Worm (Caenorhabditis elegans) whole organism, L2 larva: Measurements from ENCODE around the gene his-59.

Experiments
- C34F6.9 ChIP-seq: fragments of 150-350 bp; optimal IDR thresholded peaks from 2 replicates; lab custom pipeline; 2014; ENCODE audit warnings: missing biosample characterization, missing genetic modification characterization
- R02D3.7 ChIP-seq: fragments of 150-350 bp; optimal IDR thresholded peaks from 2 replicates; lab custom pipeline; 2014; ENCODE audit warnings: missing biosample characterization, missing genetic modification characterization
- alr-1 ChIP-seq: fragments of 150-350 bp; optimal IDR thresholded peaks from 2 replicates; lab custom pipeline; 2014; ENCODE audit warnings: missing biosample characterization, missing genetic modification characterization
- aly-2 ChIP-seq: fragments of 150-350 bp; optimal IDR thresholded peaks from 2 replicates; lab custom pipeline; 2014; ENCODE audit warnings: missing biosample characterization, missing genetic modification characterization
- ama-1 ChIP-seq: fragments of 150-350 bp; optimal IDR thresholded peaks from 2 replicates; lab custom pipeline; 2018; ENCODE audit warnings: inconsistent platforms
- ceh-16 ChIP-seq: fragments of 150-350 bp; optimal IDR thresholded peaks from 2 replicates; lab custom pipeline; 2014; ENCODE audit warnings: missing biosample characterization, missing genetic modification characterization
- crh-2 ChIP-seq: sonication (generic microtip); optimal IDR thresholded peaks from 2 replicates; lab custom pipeline; 2017; ENCODE audit warnings: missing biosample characterization, missing genetic modification characterization
- elt-3 ChIP-seq: sonication (generic microtip); optimal IDR thresholded peaks from 2 replicates; lab custom pipeline; 2017; ENCODE audit warnings: missing biosample characterization, missing genetic modification characterization
- fos-1 ChIP-seq: fragments of 150-350 bp; optimal IDR thresholded peaks from 2 replicates; lab custom pipeline; 2014; ENCODE audit warnings: missing biosample characterization, missing genetic modification characterization
- lin-11 ChIP-seq: fragments of 150-350 bp; sonication (generic microtip); optimal IDR thresholded peaks from 2 replicates; lab custom pipeline; 2014; ENCODE audit warnings: missing biosample characterization, missing genetic modification characterization, inconsistent platforms, mixed read lengths
- lin-13 ChIP-seq: fragments of 150-350 bp; optimal IDR thresholded peaks from 2 replicates; lab custom pipeline; 2014; ENCODE audit warnings: missing biosample characterization, missing genetic modification reagents, missing genetic modification characterization
- lin-39 ChIP-seq: fragments of 150-350 bp; optimal IDR thresholded peaks from 2 replicates; lab custom pipeline; 2014; ENCODE audit warnings: missing biosample characterization, missing genetic modification reagents, missing genetic modification characterization
- lsy-2 ChIP-seq, 2 experiments: fragments of 150-350 bp in 1 of 2; sonication (generic microtip) in 1 of 2; optimal IDR thresholded peaks; 2 replicates each; lab custom pipeline; 2014 to 2017; ENCODE audit warnings: missing biosample characterization in 2 of 2, missing genetic modification characterization in 2 of 2
- mab-5 ChIP-seq: fragments of 150-350 bp; optimal IDR thresholded peaks from 2 replicates; lab custom pipeline; 2014; ENCODE audit warnings: missing biosample characterization, missing genetic modification characterization
- mbf-1 ChIP-seq: sonication (generic microtip); optimal IDR thresholded peaks from 2 replicates; lab custom pipeline; 2017; ENCODE audit warnings: missing biosample characterization, missing genetic modification characterization
- mdl-1 ChIP-seq, 2 experiments: fragments of 150-350 bp in 1 of 2; sonication (generic microtip) in 1 of 2; optimal IDR thresholded peaks; 2 replicates each; lab custom pipeline; 2017; ENCODE audit warnings: missing biosample characterization in 2 of 2, missing genetic modification characterization in 2 of 2
- nhr-10 ChIP-seq: sonication (generic microtip); optimal IDR thresholded peaks from 2 replicates; lab custom pipeline; 2017; ENCODE audit warnings: missing biosample characterization, missing genetic modification characterization
- nhr-11 ChIP-seq: fragments of 150-350 bp; optimal IDR thresholded peaks from 2 replicates; lab custom pipeline; 2014; ENCODE audit warnings: missing biosample characterization, missing genetic modification characterization
- nhr-12 ChIP-seq: fragments of 150-350 bp; optimal IDR thresholded peaks from 2 replicates; lab custom pipeline; 2014; ENCODE audit warnings: missing biosample characterization, missing genetic modification characterization
- nhr-237 ChIP-seq: fragments of 150-350 bp; optimal IDR thresholded peaks from 2 replicates; lab custom pipeline; 2014; ENCODE audit warnings: missing biosample characterization, missing genetic modification characterization
- nhr-25 ChIP-seq: fragments of 150-350 bp; sonication (generic microtip); optimal IDR thresholded peaks from 3 replicates; lab custom pipeline; 2014; ENCODE audit warnings: missing biosample characterization, missing genetic modification characterization
- nhr-77 ChIP-seq: fragments of 150-350 bp; optimal IDR thresholded peaks from 2 replicates; lab custom pipeline; 2014; ENCODE audit warnings: missing biosample characterization, missing genetic modification characterization
- sem-4 ChIP-seq: fragments of 150-350 bp; optimal IDR thresholded peaks from 2 replicates; lab custom pipeline; 2014; ENCODE audit warnings: missing biosample characterization, missing genetic modification reagents, missing genetic modification characterization
- sma-3 ChIP-seq: sonication (generic microtip); optimal IDR thresholded peaks from 2 replicates; lab custom pipeline; 2016; ENCODE audit warnings: missing genetic modification reagents, missing genetic modification characterization, missing compliant biosample characterization
- sma-9 ChIP-seq, 2 experiments: fragments of 150-350 bp in 1 of 2; sonication (generic microtip) in 1 of 2; optimal IDR thresholded peaks; 2 replicates each; lab custom pipeline; 2014 to 2016; ENCODE audit warnings: missing genetic modification characterization in 2 of 2, mild to moderate bottlenecking in 1 of 2, missing biosample characterization in 1 of 2, missing compliant biosample characterization in 1 of 2, missing genetic modification reagents in 1 of 2, moderate library complexity in 1 of 2
- unc-39 ChIP-seq: fragments of 150-350 bp; optimal IDR thresholded peaks from 2 replicates; lab custom pipeline; 2014; ENCODE audit warnings: missing biosample characterization, missing genetic modification characterization
- unc-62 ChIP-seq: fragments of 150-350 bp; optimal IDR thresholded peaks from 2 replicates; lab custom pipeline; 2014; ENCODE audit warnings: missing biosample characterization, missing genetic modification reagents, missing genetic modification characterization
- ztf-1 ChIP-seq: fragments of 200-800 bp; sonication (Bioruptor generic); conservative IDR thresholded peaks from 2 replicates; pipeline ENCODE4 v1.3.6; 2022; ENCODE audit warnings: missing genetic modification characterization, missing compliant biosample characterization
- ztf-11 ChIP-seq: sonication (generic microtip); optimal IDR thresholded peaks from 2 replicates; lab custom pipeline; 2017; ENCODE audit warnings: missing biosample characterization, missing genetic modification characterization

Gene his-59

ce11 chrIV:7512617-7513233 is 24.7 kb downstream of the his-59 start, which contains the start of the genes plc-4 and R05G6.4 (continued):
- TF ChIP-seq ztf-11 (tag; lab: Kevin White, UChicago) (no peak), nhr-237 (tag; lab: Kevin White, UChicago) (no peak), nhr-12 (tag; lab: Kevin White, UChicago) (no peak), elt-3 (tag; lab: Kevin White, UChicago) (no peak)

ce11 chrIV:7516167-7516566 is 28.1 kb downstream of the his-59 start, which contains the start of the genes R05G6.9 and R05G6.3:
R05G6.9 (minus strand) TSS chrIV:7516267.
R05G6.3 (plus strand) TSS chrIV:7516552.
- TF ChIP-seq aly-2 (tag; lab: Kevin White, UChicago) (no peak), mbf-1 (tag; lab: Kevin White, UChicago) (no peak), nhr-12 (tag; lab: Kevin White, UChicago) (no peak), unc-62 (GFP tag; lab: Kevin White, UChicago) (no peak), nhr-10 (tag; lab: Kevin White, UChicago) (no peak), ceh-16 (no peak), lin-39 (tag; lab: Kevin White, UChicago) (no peak), unc-39 (tag; lab: Kevin White, UChicago) (no peak), ztf-11 (tag; lab: Kevin White, UChicago) (no peak), fos-1 (no peak)

DNA sequence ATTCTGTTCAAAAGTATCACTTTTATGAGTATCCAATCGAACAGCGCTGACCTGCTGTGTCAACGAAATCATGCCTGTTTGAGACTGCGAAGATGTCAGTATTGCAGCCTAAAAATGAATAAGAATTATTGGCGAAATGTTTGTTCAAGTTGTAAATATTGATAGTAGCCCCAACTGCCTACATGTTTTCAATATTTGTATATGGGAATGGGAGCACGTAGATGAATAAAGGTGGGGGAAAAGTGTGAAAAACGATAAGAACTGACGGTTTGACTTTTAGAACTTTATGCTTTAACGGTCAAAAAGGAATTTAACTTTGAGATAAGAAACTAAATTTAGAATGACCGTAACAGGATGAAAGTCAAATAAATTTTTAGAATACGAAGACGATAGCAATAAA is 32.2 kb downstream of the his-59 start:
- TF ChIP-seq sem-4, result no peak
- TF ChIP-seq fos-1, result peak; percentile 58

DNA sequence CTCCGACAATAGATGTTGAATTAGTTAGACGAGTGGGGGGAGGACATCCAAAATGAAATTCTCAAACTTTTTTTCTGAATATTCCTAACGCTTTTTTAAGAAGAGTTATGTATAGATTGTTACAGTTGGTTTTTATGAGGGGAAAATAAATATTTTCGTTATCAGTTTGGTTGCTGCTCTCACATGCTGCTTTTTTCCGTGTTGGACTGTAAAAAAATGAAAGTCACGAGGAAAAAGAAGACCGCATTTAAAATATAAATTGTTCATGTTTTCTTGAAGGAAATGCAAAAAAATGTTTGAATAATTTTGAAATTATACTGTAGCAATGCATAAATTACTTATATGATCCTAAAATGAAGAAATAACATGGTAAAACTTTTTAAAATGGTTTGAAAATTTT is 32.8 kb downstream of the his-59 start:
- TF ChIP-seq nhr-11 (tag; lab: Kevin White, UChicago), result no peak
- TF ChIP-seq sma-9 (GFP tag; optimal IDR thresholded peaks at IDR 0.05; lab: Kevin White, UChicago), result peak; percentile 7
- TF ChIP-seq sma-9 (tag; optimal IDR thresholded peaks at IDR 0.05; lab: Kevin White, UChicago), result no peak
- TF ChIP-seq nhr-77 (tag; lab: Kevin White, UChicago), result no peak
- TF ChIP-seq ztf-1 (GFP tag; lab: Robert Waterston, UW), result no peak
- TF ChIP-seq crh-2 (tag; lab: Kevin White, UChicago), result peak; percentile 6

ce11 chrIV:7521591-7521990 is 33.5 kb downstream of the his-59 start:
- TF ChIP-seq lin-39 (tag; lab: Kevin White, UChicago), result no peak
- TF ChIP-seq unc-62 (GFP tag; lab: Kevin White, UChicago), result no peak
- TF ChIP-seq unc-39 (tag; lab: Kevin White, UChicago), result no peak
- no peak for TF ChIP-seq alr-1 (tag; lab: Kevin White, UChicago)
- no peak for TF ChIP-seq ztf-1 (GFP tag; lab: Robert Waterston, UW)
- TF ChIP-seq sma-3 (GFP tag; lab: Kevin White, UChicago), result no peak
- TF ChIP-seq nhr-25 (tag; lab: Kevin White, UChicago), result no peak
- no peak for TF ChIP-seq R02D3.7
- no peak for TF ChIP-seq mdl-1 (tag; optimal IDR thresholded peaks at IDR 0.05; lab: Kevin White, UChicago)
- TF ChIP-seq nhr-11 (tag; lab: Kevin White, UChicago), result no peak

- TF ChIP-seq R02D3.7 (no peak), unc-39 (tag; lab: Kevin White, UChicago) (no peak), elt-3 (tag; lab: Kevin White, UChicago) (no peak), nhr-77 (tag; lab: Kevin White, UChicago) (no peak), lsy-2 (tag; optimal IDR thresholded peaks at IDR 0.05; lab: Kevin White, UChicago) (no peak), mdl-1 (tag; optimal IDR thresholded peaks at IDR 0.05; lab: Kevin White, UChicago) (no peak), C34F6.9 (tag; lab: Kevin White, UChicago) (no peak), aly-2 (tag; lab: Kevin White, UChicago) (no peak), lin-11 (tag; lab: Kevin White, UChicago) (no peak), lin-13 (no peak), ama-1 (no peak), nhr-12 (tag; lab: Kevin White, UChicago) (no peak), sma-3 (GFP tag; lab: Kevin White, UChicago) (no peak), mab-5 (no peak)
These were observed 35.7 kb downstream of the his-59 start for ce11 chrIV:7523744-7524143.
